Worm (Caenorhabditis elegans) whole organism, early embryonic: ENCODE results near the gene spat-1.

Experiments used
- B0310.2 ChIP-seq: sonication (generic microtip); optimal IDR thresholded peaks from 2 replicates; lab custom pipeline; 2016; ENCODE audit warnings: mild to moderate bottlenecking, missing genetic modification characterization, missing compliant biosample characterization
- F13C5.2 ChIP-seq: sonication (generic microtip); optimal IDR thresholded peaks from 2 replicates; lab custom pipeline; 2017; ENCODE audit warnings: mild to moderate bottlenecking, missing genetic modification characterization, inconsistent platforms, missing compliant biosample characterization
- aly-1 ChIP-seq: sonication (generic microtip); optimal IDR thresholded peaks from 2 replicates; lab custom pipeline; 2016; ENCODE audit warnings: missing genetic modification characterization, missing compliant biosample characterization
- ama-1 ChIP-seq: fragments of 150-350 bp; optimal IDR thresholded peaks from 2 replicates; lab custom pipeline; 2014
- ceh-13 ChIP-seq: fragments of 200-800 bp; sonication (Bioruptor generic); optimal IDR thresholded peaks from 2 replicates; lab custom pipeline; 2018; ENCODE audit warnings: mild to moderate bottlenecking, missing genetic modification characterization, missing compliant biosample characterization
- ceh-36 ChIP-seq: sonication (generic microtip); optimal IDR thresholded peaks from 2 replicates; lab custom pipeline; 2016; ENCODE audit warnings: missing genetic modification characterization, inconsistent platforms, missing compliant biosample characterization
- ets-7 ChIP-seq: sonication (generic microtip); optimal IDR thresholded peaks from 2 replicates; lab custom pipeline; 2016; ENCODE audit warnings: missing genotype, missing genetic modification characterization, missing compliant biosample characterization
- flt-1 ChIP-seq: fragments of 200-800 bp; sonication (Bioruptor generic); IDR thresholded peaks from 2 replicates; pipeline ENCODE4 v1.3.6; 2022; ENCODE audit warnings: missing genetic modification characterization, missing compliant biosample characterization
- hmbx-1 ChIP-seq: sonication (generic microtip); optimal IDR thresholded peaks from 2 replicates; lab custom pipeline; 2016; ENCODE audit warnings: mild to moderate bottlenecking, missing genetic modification characterization, missing compliant biosample characterization
- hmg-4 ChIP-seq: fragments of 200-800 bp; sonication (Bioruptor generic); optimal IDR thresholded peaks from 2 replicates; lab custom pipeline; 2018; ENCODE audit warnings: mild to moderate bottlenecking, missing genetic modification characterization, missing compliant biosample characterization
- hnd-1 ChIP-seq: sonication (generic microtip); optimal IDR thresholded peaks from 2 replicates; lab custom pipeline; 2016; ENCODE audit warnings: missing genetic modification characterization, missing compliant biosample characterization
- pes-1 ChIP-seq: fragments of 200-800 bp; sonication (Bioruptor generic); IDR thresholded peaks from 2 replicates; pipeline ENCODE4 v1.3.6; 2022; ENCODE audit warnings: missing genetic modification reagents, missing genetic modification characterization, missing compliant biosample characterization
- scrt-1 ChIP-seq: fragments of 200-800 bp; sonication (Bioruptor generic); IDR thresholded peaks from 2 replicates; pipeline ENCODE4 v1.3.6; 2022; ENCODE audit warnings: missing genetic modification characterization, missing compliant biosample characterization
- sea-1 ChIP-seq: fragments of 200-800 bp; sonication (Bioruptor generic); conservative IDR thresholded peaks from 2 replicates; pipeline ENCODE4 v1.3.6; 2022; ENCODE audit warnings: missing genetic modification characterization, missing compliant biosample characterization
- tbx-11 ChIP-seq: fragments of 200-800 bp; sonication (Bioruptor generic); IDR thresholded peaks from 2 replicates; pipeline ENCODE4 v1.3.6; 2022; ENCODE audit warnings: missing genetic modification characterization, missing compliant biosample characterization
- tbx-37 ChIP-seq: fragments of 200-800 bp; sonication (Bioruptor generic); conservative IDR thresholded peaks from 2 replicates; pipeline ENCODE4 v1.3.6; 2022; ENCODE audit warnings: missing genetic modification reagents, missing genetic modification characterization, missing compliant biosample characterization
- tra-4 ChIP-seq: sonication (generic microtip); optimal IDR thresholded peaks from 2 replicates; lab custom pipeline; 2017; ENCODE audit warnings: missing genetic modification characterization, missing compliant biosample characterization

Gene spat-1

ce11 chrII:14523070-14523572 is 5.4 kb upstream of the spat-1 start, which contains the start of gene btb-20:
btb-20 (minus strand) TSS chrII:14523522.
- TF ChIP-seq tra-4 = no peak
- no peak for TF ChIP-seq scrt-1
- no peak for TF ChIP-seq hmg-4 (GFP tag; lab: Kevin White, UChicago)
- TF ChIP-seq tbx-11 = no peak
- TF ChIP-seq hnd-1 (tag; lab: Kevin White, UChicago) = no peak

ce11 chrII:14523645-14524223 is 4.8 kb upstream of the spat-1 start, which contains the start of gene pot-2:
pot-2 (plus strand) TSS chrII:14524173.
- TF ChIP-seq aly-1 = no peak
- TF ChIP-seq scrt-1 = no peak
- no peak for TF ChIP-seq ets-7 (tag; lab: Kevin White, UChicago)
- TF ChIP-seq tra-4 = no peak
- no peak for TF ChIP-seq flt-1 (GFP tag; lab: Robert Waterston, UW)
- no peak for TF ChIP-seq ama-1
- TF ChIP-seq hmbx-1 (tag; lab: Kevin White, UChicago) = no peak
- TF ChIP-seq ceh-36 (tag; lab: Kevin White, UChicago) = no peak
- TF ChIP-seq F13C5.2 (tag; lab: Kevin White, UChicago) = no peak
- TF ChIP-seq hnd-1 (tag; lab: Kevin White, UChicago) = no peak
- no peak for TF ChIP-seq sea-1 (GFP tag; lab: Robert Waterston, UW)
- TF ChIP-seq hmg-4 (GFP tag; lab: Kevin White, UChicago) = no peak

ce11 chrII:14525013-14525412 is 3.5 kb upstream of the spat-1 start, which contains the start of gene F57C2.4:
F57C2.4 (plus strand) TSS chrII:14525313.
- no peak for TF ChIP-seq ceh-13 (GFP tag; lab: Kevin White, UChicago)

ce11 chrII:14527104-14527503 is 1.4 kb upstream of the spat-1 start:
- TF ChIP-seq scrt-1 (no peak), hnd-1 (tag; lab: Kevin White, UChicago) (no peak), sea-1 (GFP tag; lab: Robert Waterston, UW) (no peak), tra-4 (no peak), B0310.2 (tag; lab: Kevin White, UChicago) (no peak), F13C5.2 (tag; lab: Kevin White, UChicago) (no peak), ama-1 (no peak), flt-1 (GFP tag; lab: Robert Waterston, UW) (no peak)

ce11 chrII:14534000-14534399 is 5.4 kb downstream of the spat-1 start, which contains the start of gene C04H5.1:
C04H5.1 (plus strand) TSS chrII:14534300.
- no peak for TF ChIP-seq ceh-36 (tag; lab: Kevin White, UChicago)
- TF ChIP-seq B0310.2 (tag; lab: Kevin White, UChicago) = no peak
- TF ChIP-seq ets-7 (tag; lab: Kevin White, UChicago) = no peak
- TF ChIP-seq tra-4 = no peak
- no peak for TF ChIP-seq aly-1
- TF ChIP-seq flt-1 (GFP tag; lab: Robert Waterston, UW) = no peak
- TF ChIP-seq hmbx-1 (tag; lab: Kevin White, UChicago) = no peak
- TF ChIP-seq scrt-1 = no peak
- no peak for TF ChIP-seq hnd-1 (tag; lab: Kevin White, UChicago)
- TF ChIP-seq hmg-4 (GFP tag; lab: Kevin White, UChicago) = no peak
- TF ChIP-seq tbx-37 (GFP tag; lab: Robert Waterston, UW) = no peak
- TF ChIP-seq ama-1 = no peak
- no peak for TF ChIP-seq tbx-11
- no peak for TF ChIP-seq F13C5.2 (tag; lab: Kevin White, UChicago)
- TF ChIP-seq pes-1 (GFP tag; lab: Robert Waterston, UW) = no peak
- TF ChIP-seq sea-1 (GFP tag; lab: Robert Waterston, UW) = no peak
- TF ChIP-seq ceh-13 (GFP tag; lab: Kevin White, UChicago) = no peak

ce11 chrII:14537728-14538127 is 9.2 kb downstream of the spat-1 start, which contains the start of the genes clec-147 and C04H5.7:
clec-147 (minus strand) TSS chrII:14537828.
C04H5.7 (plus strand) TSS chrII:14537946.
- TF ChIP-seq tbx-37 (GFP tag; lab: Robert Waterston, UW) = no peak
- no peak for TF ChIP-seq hmbx-1 (tag; lab: Kevin White, UChicago)
- no peak for TF ChIP-seq hmg-4 (GFP tag; lab: Kevin White, UChicago)
- TF ChIP-seq B0310.2 (tag; lab: Kevin White, UChicago) = no peak
- TF ChIP-seq scrt-1 = no peak
- TF ChIP-seq aly-1 = no peak
- no peak for TF ChIP-seq ets-7 (tag; lab: Kevin White, UChicago)
- TF ChIP-seq flt-1 (GFP tag; lab: Robert Waterston, UW) = no peak
- no peak for TF ChIP-seq pes-1 (GFP tag; lab: Robert Waterston, UW)
- TF ChIP-seq hnd-1 (tag; lab: Kevin White, UChicago) = no peak
- TF ChIP-seq tbx-11 = no peak

ce11 chrII:14540551-14540950 is 12.0 kb downstream of the spat-1 start:
- no peak for TF ChIP-seq B0310.2 (tag; lab: Kevin White, UChicago)
- TF ChIP-seq hmg-4 (GFP tag; lab: Kevin White, UChicago) = no peak
- no peak for TF ChIP-seq sea-1 (GFP tag; lab: Robert Waterston, UW)
- no peak for TF ChIP-seq flt-1 (GFP tag; lab: Robert Waterston, UW)
- no peak for TF ChIP-seq ceh-13 (GFP tag; lab: Kevin White, UChicago)
- TF ChIP-seq hnd-1 (tag; lab: Kevin White, UChicago) = no peak
- TF ChIP-seq ama-1 = no peak
- no peak for TF ChIP-seq tbx-11
- no peak for TF ChIP-seq ets-7 (tag; lab: Kevin White, UChicago)
- no peak for TF ChIP-seq scrt-1
- no peak for TF ChIP-seq hmbx-1 (tag; lab: Kevin White, UChicago)
- TF ChIP-seq tbx-37 (GFP tag; lab: Robert Waterston, UW) = no peak
- no peak for TF ChIP-seq ceh-36 (tag; lab: Kevin White, UChicago)
- no peak for TF ChIP-seq pes-1 (GFP tag; lab: Robert Waterston, UW)
- no peak for TF ChIP-seq aly-1
